Worm (Caenorhabditis elegans) whole organism, early embryonic: ENCODE data around the gene msrp-7.

ENCODE experiments used
- B0310.2 ChIP-seq: sonication (generic microtip); optimal IDR thresholded peaks from 2 replicates; lab custom pipeline; 2016; ENCODE audit warnings: mild to moderate bottlenecking, missing genetic modification characterization, missing compliant biosample characterization
- ama-1 ChIP-seq: fragments of 150-350 bp; optimal IDR thresholded peaks from 2 replicates; lab custom pipeline; 2014
- scrt-1 ChIP-seq: fragments of 200-800 bp; sonication (Bioruptor generic); IDR thresholded peaks from 2 replicates; pipeline ENCODE4 v1.3.6; 2022; ENCODE audit warnings: missing genetic modification characterization, missing compliant biosample characterization

DNA sequence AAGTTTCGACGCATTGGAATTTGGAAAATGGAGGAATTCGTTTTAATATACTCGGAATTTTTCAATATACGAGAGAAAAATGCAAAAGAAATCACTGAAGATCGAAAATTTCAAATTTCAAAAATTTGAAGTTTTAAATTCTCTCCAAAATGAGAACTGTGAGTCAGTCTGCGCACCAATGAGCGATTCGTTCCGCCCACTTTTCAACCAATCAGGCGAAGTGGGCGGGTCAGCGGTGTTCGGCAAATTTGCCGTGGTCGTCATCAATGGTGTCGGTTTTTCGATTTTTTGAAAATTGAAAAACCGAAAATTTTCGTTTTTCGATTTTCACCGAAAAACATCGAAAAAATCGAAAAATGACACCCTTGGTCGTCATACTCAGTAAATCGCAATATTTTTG, 27.8 kb downstream of the msrp-7 start:
- no peak for TF ChIP-seq ama-1 (lab: Kevin White, UChicago)
- TF ChIP-seq scrt-1 (GFP tag; lab: Robert Waterston, UW), result no peak
- TF ChIP-seq B0310.2 (tag; lab: Kevin White, UChicago), result no peak
